Worm (Caenorhabditis elegans) whole organism, late embryonic: Measurements from ENCODE around the gene aagr-3.

Experiments used
- C08G9.2 ChIP-seq: sonication (generic microtip); optimal IDR thresholded peaks from 2 replicates; lab custom pipeline; 2016; ENCODE audit warnings: mild to moderate bottlenecking, missing genetic modification characterization, moderate library complexity, missing compliant biosample characterization
- K09A11.1 ChIP-seq: sonication (generic microtip); optimal IDR thresholded peaks from 2 replicates; lab custom pipeline; 2017; ENCODE audit warnings: antibody characterized with exemption, mild to moderate bottlenecking, missing genetic modification characterization, missing compliant biosample characterization; ENCODE audit not compliant: insufficient read depth
- T23F11.4 ChIP-seq: fragments of 200-800 bp; sonication (Bioruptor generic); optimal IDR thresholded peaks from 2 replicates; lab custom pipeline; 2018; ENCODE audit warnings: mild to moderate bottlenecking, missing genetic modification characterization, missing compliant biosample characterization
- Y22D7AL.16 ChIP-seq: sonication (generic microtip); optimal IDR thresholded peaks from 2 replicates; lab custom pipeline; 2016; ENCODE audit warnings: missing genetic modification characterization, missing compliant biosample characterization
- ahr-1 ChIP-seq: sonication (generic microtip); optimal IDR thresholded peaks from 2 replicates; lab custom pipeline; 2016; ENCODE audit warnings: missing genetic modification characterization, missing compliant biosample characterization
- ceh-18 ChIP-seq: sonication (generic microtip); optimal IDR thresholded peaks from 2 replicates; lab custom pipeline; 2016; ENCODE audit warnings: missing genetic modification characterization, missing compliant biosample characterization
- ceh-19 ChIP-seq: fragments of 200-800 bp; sonication (Bioruptor generic); optimal IDR thresholded peaks from 2 replicates; lab custom pipeline; 2018; ENCODE audit warnings: mild to moderate bottlenecking, missing genetic modification characterization, missing compliant biosample characterization
- ceh-2 ChIP-seq: sonication (generic microtip); optimal IDR thresholded peaks from 2 replicates; lab custom pipeline; 2016; ENCODE audit warnings: missing genotype, missing genetic modification characterization, missing compliant biosample characterization
- ceh-22 ChIP-seq: sonication (generic microtip); optimal IDR thresholded peaks from 2 replicates; lab custom pipeline; 2017; ENCODE audit warnings: missing biosample characterization, missing genetic modification characterization
- ceh-31 ChIP-seq: sonication (generic microtip); optimal IDR thresholded peaks from 2 replicates; lab custom pipeline; 2016; ENCODE audit warnings: missing genetic modification characterization, missing compliant biosample characterization
- ceh-48 ChIP-seq: sonication (generic microtip); optimal IDR thresholded peaks from 2 replicates; lab custom pipeline; 2016; ENCODE audit warnings: missing genetic modification characterization, inconsistent platforms, missing compliant biosample characterization
- ceh-6 ChIP-seq: fragments of 200-800 bp; sonication (Bioruptor generic); optimal IDR thresholded peaks from 2 replicates; lab custom pipeline; 2018; ENCODE audit warnings: mild to moderate bottlenecking, missing genetic modification characterization, missing compliant biosample characterization
- ceh-9 ChIP-seq: sonication (generic microtip); optimal IDR thresholded peaks from 2 replicates; lab custom pipeline; 2016; ENCODE audit warnings: mild to moderate bottlenecking, missing genetic modification characterization, inconsistent platforms, missing compliant biosample characterization
- che-1 ChIP-seq: sonication (generic microtip); optimal IDR thresholded peaks from 2 replicates; lab custom pipeline; 2016; ENCODE audit warnings: mild to moderate bottlenecking, missing genetic modification characterization, missing compliant biosample characterization
- dmd-4 ChIP-seq: sonication (generic microtip); optimal IDR thresholded peaks from 2 replicates; lab custom pipeline; 2016; ENCODE audit warnings: borderline replicate concordance, missing genetic modification characterization, missing compliant biosample characterization
- dve-1 ChIP-seq: sonication (generic microtip); optimal IDR thresholded peaks from 2 replicates; lab custom pipeline; 2017; ENCODE audit warnings: antibody characterized with exemption, mild to moderate bottlenecking, missing genetic modification characterization, missing compliant biosample characterization
- elt-2 ChIP-seq: sonication (generic microtip); optimal IDR thresholded peaks from 2 replicates; lab custom pipeline; 2016; ENCODE audit warnings: missing genetic modification reagents, missing genetic modification characterization, missing compliant biosample characterization
- ets-4 ChIP-seq: sonication (generic microtip); optimal IDR thresholded peaks from 2 replicates; lab custom pipeline; 2016; ENCODE audit warnings: missing genetic modification characterization, missing compliant biosample characterization
- fkh-10 ChIP-seq: fragments of 150-350 bp; optimal IDR thresholded peaks from 2 replicates; lab custom pipeline; 2014; ENCODE audit warnings: missing biosample characterization, missing genetic modification reagents, missing genetic modification characterization
- gmeb-2 ChIP-seq: sonication (generic microtip); optimal IDR thresholded peaks from 2 replicates; lab custom pipeline; 2016; ENCODE audit warnings: missing genetic modification characterization, inconsistent platforms, missing compliant biosample characterization
- hlh-13 ChIP-seq: fragments of 200-800 bp; sonication (Bioruptor generic); optimal IDR thresholded peaks from 2 replicates; lab custom pipeline; 2018; ENCODE audit warnings: mild to moderate bottlenecking, missing genetic modification characterization, missing compliant biosample characterization
- hlh-15 ChIP-seq: sonication (generic microtip); optimal IDR thresholded peaks from 2 replicates; lab custom pipeline; 2016; ENCODE audit warnings: missing genetic modification characterization, missing compliant biosample characterization
- hlh-30 ChIP-seq: sonication (generic microtip); optimal IDR thresholded peaks from 2 replicates; lab custom pipeline; 2017; ENCODE audit warnings: antibody characterized with exemption, missing genetic modification characterization, missing compliant biosample characterization; ENCODE audit not compliant: insufficient read depth
- hlh-6 ChIP-seq: sonication (generic microtip); optimal IDR thresholded peaks from 2 replicates; lab custom pipeline; 2016; ENCODE audit warnings: missing genotype, missing genetic modification characterization, missing compliant biosample characterization
- hlh-8 ChIP-seq: sonication (generic microtip); optimal IDR thresholded peaks from 2 replicates; lab custom pipeline; 2016; ENCODE audit warnings: missing genotype, missing genetic modification characterization, missing compliant biosample characterization
- lin-11 ChIP-seq: fragments of 200-800 bp; sonication (Bioruptor generic); optimal IDR thresholded peaks from 2 replicates; lab custom pipeline; 2018; ENCODE audit warnings: mild to moderate bottlenecking, missing genetic modification characterization, missing compliant biosample characterization
- madf-2 ChIP-seq: sonication (generic microtip); optimal IDR thresholded peaks from 2 replicates; lab custom pipeline; 2017; ENCODE audit warnings: missing genetic modification characterization, missing compliant biosample characterization
- mec-3 ChIP-seq: sonication (generic microtip); optimal IDR thresholded peaks from 2 replicates; lab custom pipeline; 2016; ENCODE audit warnings: borderline replicate concordance, missing genetic modification characterization, missing compliant biosample characterization
- nfya-1 ChIP-seq: sonication (generic microtip); optimal IDR thresholded peaks from 2 replicates; lab custom pipeline; 2017; ENCODE audit warnings: missing genetic modification characterization, mild to moderate bottlenecking, missing compliant biosample characterization, antibody characterized with exemption, moderate library complexity
- nhr-232 ChIP-seq: sonication (generic microtip); optimal IDR thresholded peaks from 2 replicates; lab custom pipeline; 2016; ENCODE audit warnings: missing genetic modification characterization, missing compliant biosample characterization
- npax-4 ChIP-seq: sonication (generic microtip); optimal IDR thresholded peaks from 2 replicates; lab custom pipeline; 2016; ENCODE audit warnings: missing genetic modification characterization, missing compliant biosample characterization
- odd-2 ChIP-seq: sonication (generic microtip); optimal IDR thresholded peaks from 2 replicates; lab custom pipeline; 2017; ENCODE audit warnings: antibody characterized with exemption, mild to moderate bottlenecking, missing genetic modification characterization, missing compliant biosample characterization
- pat-9 ChIP-seq: fragments of 200-800 bp; sonication (Bioruptor generic); optimal IDR thresholded peaks from 2 replicates; lab custom pipeline; 2018; ENCODE audit warnings: mild to moderate bottlenecking, missing genetic modification characterization, moderate library complexity, missing compliant biosample characterization
- pax-1 ChIP-seq: fragments of 150-350 bp; optimal IDR thresholded peaks from 2 replicates; lab custom pipeline; 2014; ENCODE audit warnings: missing biosample characterization, missing genetic modification characterization
- pha-2 ChIP-seq: sonication (generic microtip); optimal IDR thresholded peaks from 2 replicates; lab custom pipeline; 2017; ENCODE audit warnings: mild to moderate bottlenecking, missing genetic modification characterization, missing compliant biosample characterization
- ref-2 ChIP-seq: sonication (generic microtip); optimal IDR thresholded peaks from 2 replicates; lab custom pipeline; 2016; ENCODE audit warnings: missing genetic modification characterization, missing compliant biosample characterization
- rnt-1 ChIP-seq: sonication (generic microtip); optimal IDR thresholded peaks from 2 replicates; lab custom pipeline; 2016; ENCODE audit warnings: missing genetic modification characterization, missing compliant biosample characterization
- sdc-2 ChIP-seq: sonication (generic microtip); optimal IDR thresholded peaks from 2 replicates; lab custom pipeline; 2016; ENCODE audit warnings: missing genotype, missing genetic modification characterization, missing compliant biosample characterization
- sox-4 ChIP-seq: sonication (generic microtip); optimal IDR thresholded peaks from 2 replicates; lab custom pipeline; 2017; ENCODE audit warnings: mild to moderate bottlenecking, missing genetic modification characterization, inconsistent platforms, missing compliant biosample characterization
- tbx-2 ChIP-seq: sonication (generic microtip); optimal IDR thresholded peaks from 2 replicates; lab custom pipeline; 2016; ENCODE audit warnings: missing genetic modification characterization, missing compliant biosample characterization
- tbx-7 ChIP-seq: sonication (generic microtip); optimal IDR thresholded peaks from 2 replicates; lab custom pipeline; 2016; ENCODE audit warnings: missing genotype, missing genetic modification characterization, missing compliant biosample characterization
- ttx-3 ChIP-seq: sonication (generic microtip); optimal IDR thresholded peaks from 2 replicates; lab custom pipeline; 2016; ENCODE audit warnings: missing genetic modification reagents, missing genetic modification characterization, missing compliant biosample characterization
- unc-3 ChIP-seq, 2 experiments: fragments of 200-800 bp in 1 of 2; sonication (Bioruptor generic) in 1 of 2; sonication (generic microtip) in 1 of 2; conservative IDR thresholded peaks in 1 of 2; optimal IDR thresholded peaks in 1 of 2; 2 replicates each; pipeline versions ENCODE4 v1.3.6 to Lab custom; 2016 to 2022; ENCODE audit warnings: missing compliant biosample characterization in 2 of 2, missing genetic modification characterization in 2 of 2, missing genetic modification reagents in 1 of 2
- unc-42 ChIP-seq: sonication (generic microtip); optimal IDR thresholded peaks from 2 replicates; lab custom pipeline; 2016; ENCODE audit warnings: missing genotype, missing genetic modification characterization, missing compliant biosample characterization
- unc-55 ChIP-seq: sonication (generic microtip); optimal IDR thresholded peaks from 2 replicates; lab custom pipeline; 2017; ENCODE audit warnings: missing biosample characterization, missing genetic modification reagents, missing genetic modification characterization
- zip-5 ChIP-seq: sonication (generic microtip); optimal IDR thresholded peaks from 2 replicates; lab custom pipeline; 2016; ENCODE audit warnings: missing genetic modification characterization, missing compliant biosample characterization
- ztf-16 ChIP-seq: sonication (generic microtip); optimal IDR thresholded peaks from 2 replicates; lab custom pipeline; 2017; ENCODE audit warnings: missing genetic modification characterization, missing compliant biosample characterization

Gene aagr-3

ce11 chrV:9731852-9732251 is 2.5 kb upstream of the aagr-3 start:
- TF ChIP-seq unc-55 (peak; percentile 10), rnt-1 (tag; lab: Kevin White, UChicago) (no peak), hlh-30 (tag; lab: Kevin White, UChicago) (no peak), nfya-1 (no peak), madf-2 (no peak), hlh-15 (tag; lab: Kevin White, UChicago) (no peak), hlh-6 (no peak), unc-3 (GFP tag; conservative IDR thresholded peaks at IDR 0.05; lab: Robert Waterston, UW) (no peak), unc-3 (tag; optimal IDR thresholded peaks at IDR 0.05; lab: Kevin White, UChicago) (no peak), lin-11 (tag; lab: Kevin White, UChicago) (no peak), ceh-9 (no peak), ref-2 (peak; percentile 24), ceh-19 (GFP tag; lab: Kevin White, UChicago) (peak; percentile 27), hlh-8 (no peak), sox-4 (tag; lab: Kevin White, UChicago) (no peak), ceh-31 (tag; lab: Kevin White, UChicago) (no peak), che-1 (tag; lab: Kevin White, UChicago) (no peak), nhr-232 (tag; lab: Kevin White, UChicago) (no peak), pha-2 (tag; lab: Kevin White, UChicago) (no peak), zip-5 (tag; lab: Kevin White, UChicago) (no peak), ahr-1 (tag; lab: Kevin White, UChicago) (no peak)
- TF ChIP-seq, all 69 proteins: peak for 3

- TF ChIP-seq ref-2, result peak; percentile 89
- TF ChIP-seq odd-2 (tag; lab: Kevin White, UChicago), result no peak
- peak; percentile 62 for TF ChIP-seq ceh-6 (GFP tag; lab: Kevin White, UChicago)
- TF ChIP-seq sdc-2, result peak; percentile 67
- TF ChIP-seq dve-1 (tag; lab: Kevin White, UChicago), result peak; percentile 64
- TF ChIP-seq ceh-18 (tag; lab: Kevin White, UChicago), result peak; percentile 96
- TF ChIP-seq madf-2, result peak; percentile 73
- TF ChIP-seq tbx-7, result peak; percentile 38
- TF ChIP-seq Y22D7AL.16 (tag; lab: Kevin White, UChicago), result no peak
- TF ChIP-seq ceh-22 (tag; lab: Kevin White, UChicago), result peak; percentile 75
- no peak for TF ChIP-seq hlh-13 (GFP tag; lab: Kevin White, UChicago)
- no peak for TF ChIP-seq zip-5 (tag; lab: Kevin White, UChicago)
- peak; percentile 96 for TF ChIP-seq unc-55
- TF ChIP-seq ttx-3 (tag; lab: Kevin White, UChicago), result no peak
- peak; percentile 3 for TF ChIP-seq npax-4 (tag; lab: Kevin White, UChicago)
- TF ChIP-seq dmd-4 (tag; lab: Kevin White, UChicago), result peak; percentile 72
- TF ChIP-seq rnt-1 (tag; lab: Kevin White, UChicago), result peak; percentile 94
- TF ChIP-seq K09A11.1 (tag; lab: Kevin White, UChicago), result peak; percentile 15
- TF ChIP-seq ceh-31 (tag; lab: Kevin White, UChicago), result peak; percentile 98
- TF ChIP-seq unc-42 (tag; lab: Kevin White, UChicago), result peak; percentile 69
- peak; percentile 75 for TF ChIP-seq fkh-10
- peak; percentile 12 for TF ChIP-seq ceh-48 (tag; lab: Kevin White, UChicago)
- peak; percentile 73 for TF ChIP-seq ztf-16 (tag; lab: Kevin White, UChicago)
- TF ChIP-seq C08G9.2 (tag; lab: Kevin White, UChicago), result peak; percentile 74
- peak; percentile 5 for TF ChIP-seq T23F11.4
- TF ChIP-seq ets-4, result peak; percentile 83
- peak; percentile 95 for TF ChIP-seq tbx-2 (tag; lab: Kevin White, UChicago)
- peak; percentile 61 for TF ChIP-seq pat-9
- peak; percentile 38 for TF ChIP-seq mec-3 (tag; lab: Kevin White, UChicago)
- TF ChIP-seq hlh-6, result peak; percentile 60
- TF ChIP-seq pax-1 (tag; lab: Kevin White, UChicago), result no peak
- TF ChIP-seq ceh-2 (tag; lab: Kevin White, UChicago), result peak; percentile 81
- TF ChIP-seq che-1 (tag; lab: Kevin White, UChicago), result peak; percentile 56
- TF ChIP-seq elt-2, result peak; percentile 82
- TF ChIP-seq gmeb-2, result no peak
These were observed 1.7 kb upstream of the aagr-3 start for ce11 chrV:9730743-9731706.
